Fruit fly (Drosophila melanogaster): ENCODE data around the gene jigr1.
A peak's percentile ranks its signal among the peaks of the same experiment; 100 is the strongest.

jigr1 gene

DNA sequence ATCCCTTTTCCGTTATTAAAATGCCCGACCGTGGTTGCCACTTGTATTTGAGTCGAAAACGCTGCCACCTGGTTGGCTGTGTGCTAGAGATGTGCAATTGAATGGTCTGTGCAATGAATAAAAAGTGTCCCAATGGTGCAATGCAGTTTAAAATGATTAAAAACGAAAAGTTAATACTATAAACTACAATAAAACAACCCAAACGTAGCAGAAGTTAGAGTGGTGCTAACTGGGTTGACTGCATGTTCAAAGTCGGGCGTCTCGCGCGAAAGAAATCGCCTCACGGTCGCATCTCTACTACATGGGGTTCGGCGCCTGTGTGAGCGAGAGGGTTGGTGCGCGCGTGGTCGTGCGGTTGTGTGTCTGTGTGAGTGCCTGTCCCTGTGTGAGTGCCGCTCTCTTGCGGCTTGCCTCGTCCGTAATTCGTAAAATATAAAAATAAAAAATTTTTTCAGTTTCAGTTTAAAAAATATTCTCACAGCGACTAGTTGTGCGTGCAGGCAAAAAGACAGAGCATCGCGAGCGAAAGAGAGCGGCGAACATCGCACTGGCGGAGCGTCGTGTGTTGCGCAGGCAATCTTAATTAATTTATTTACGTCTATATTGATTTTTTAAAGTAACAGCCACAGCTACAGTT is 9.4 kb downstream of the jigr1 start (continued):
- TF ChIP-seq unc-4 (GFP tag; IDR thresholded peaks at IDR 0.05; ENCODE audit: partially characterized antibody): peak; percentile 93
- TF ChIP-seq croc (GFP tag; conservative IDR thresholded peaks at IDR 0.05): peak; percentile 81
- TF ChIP-seq CG7786 (GFP tag; optimal IDR thresholded peaks at IDR 0.05): peak; percentile 97
- peak; percentile 98 for TF ChIP-seq CG9932 (GFP tag; IDR thresholded peaks at IDR 0.05)
- peak; percentile 92 for TF ChIP-seq CG32532 (GFP tag; IDR thresholded peaks at IDR 0.05)
- peak; percentile 88 for TF ChIP-seq CG12104 (GFP tag; optimal IDR thresholded peaks at IDR 0.05)
- peak; percentile 82 for TF ChIP-seq fd96Cb (tag; optimal IDR thresholded peaks at IDR 0.05)
- TF ChIP-seq CG7839 (tag; optimal IDR thresholded peaks at IDR 0.05): peak; percentile 91
- TF ChIP-seq Atf3 (GFP tag; optimal IDR thresholded peaks at IDR 0.05): peak; percentile 94
- TF ChIP-seq pho (GFP tag; optimal IDR thresholded peaks at IDR 0.05): peak; percentile 96
- TF ChIP-seq E2f2 (GFP tag; IDR thresholded peaks at IDR 0.05): peak; percentile 95
- TF ChIP-seq grn (GFP tag; optimal IDR thresholded peaks at IDR 0.05): peak; percentile 55
- TF ChIP-seq CG6272 (GFP tag; IDR thresholded peaks at IDR 0.05): peak; percentile 93
- peak; percentile 95 for TF ChIP-seq her (GFP tag; optimal IDR thresholded peaks at IDR 0.05)
- TF ChIP-seq CG11456 (GFP tag; IDR thresholded peaks at IDR 0.05): peak; percentile 91
- TF ChIP-seq Ssrp (tag; optimal IDR thresholded peaks at IDR 0.05): peak; percentile 90
- TF ChIP-seq CG17359 (tag; optimal IDR thresholded peaks at IDR 0.05): peak; percentile 84
- peak; percentile 86 for TF ChIP-seq CG13123 (GFP tag; optimal IDR thresholded peaks at IDR 0.05)
- peak; percentile 96 for TF ChIP-seq CG9609 (GFP tag; optimal IDR thresholded peaks at IDR 0.05)
- TF ChIP-seq CG2678 (tag; optimal IDR thresholded peaks at IDR 0.05): peak; percentile 91
- TF ChIP-seq Aef1 (GFP tag; IDR thresholded peaks at IDR 0.05): peak; percentile 90
- peak; percentile 89 for TF ChIP-seq PHDP (tag; optimal IDR thresholded peaks at IDR 0.05)
- peak; percentile 86 for TF ChIP-seq hb (GFP tag; IDR thresholded peaks at IDR 0.05; ENCODE audit: partially characterized antibody)
- TF ChIP-seq Rx (GFP tag; IDR thresholded peaks at IDR 0.05): peak; percentile 78
- TF ChIP-seq CG31388 (GFP tag; optimal IDR thresholded peaks at IDR 0.05): peak; percentile 86
- TF ChIP-seq CG11504 (tag; optimal IDR thresholded peaks at IDR 0.05): peak; percentile 92
- TF ChIP-seq zen (tag; optimal IDR thresholded peaks at IDR 0.05): peak; percentile 83
- peak; percentile 49 for TF ChIP-seq CG10565 (GFP tag; optimal IDR thresholded peaks at IDR 0.05)
- TF ChIP-seq Myb (GFP tag; optimal IDR thresholded peaks at IDR 0.05): peak; percentile 97
- TF ChIP-seq CG1602 (GFP tag; optimal IDR thresholded peaks at IDR 0.05): peak; percentile 92
- TF ChIP-seq br (optimal IDR thresholded peaks at IDR 0.05): no peak
- TF ChIP-seq CG18476 (GFP tag; optimal IDR thresholded peaks at IDR 0.05): peak; percentile 74
- TF ChIP-seq CG14014 (GFP tag; IDR thresholded peaks at IDR 0.05): peak; percentile 91
- TF ChIP-seq CG7271 (tag; optimal IDR thresholded peaks at IDR 0.05): peak; percentile 64
- TF ChIP-seq cas (GFP tag; IDR thresholded peaks at IDR 0.05): peak; percentile 63
- no peak for TF ChIP-seq Lpt (GFP tag; optimal IDR thresholded peaks at IDR 0.05)
- peak; percentile 91 for TF ChIP-seq CG8478 (optimal IDR thresholded peaks at IDR 0.05)
- peak; percentile 97 for TF ChIP-seq bab2 (GFP tag; optimal IDR thresholded peaks at IDR 0.05)
- TF ChIP-seq CHES-1-like (GFP tag; optimal IDR thresholded peaks at IDR 0.05): peak; percentile 97
- TF ChIP-seq CG1024 (GFP tag; IDR thresholded peaks at IDR 0.05): peak; percentile 54
- peak; percentile 77 for TF ChIP-seq Hey (tag; optimal IDR thresholded peaks at IDR 0.05)
- TF ChIP-seq Rfx (GFP tag; IDR thresholded peaks at IDR 0.05): peak; percentile 94
- TF ChIP-seq insv (GFP tag; optimal IDR thresholded peaks at IDR 0.05): peak in 1 of 2 experiments; percentile 73
- peak; percentile 86 for TF ChIP-seq tio (GFP tag; optimal IDR thresholded peaks at IDR 0.05)
- peak; percentile 93 for TF ChIP-seq lmd (GFP tag; IDR thresholded peaks at IDR 0.05)
- TF ChIP-seq lab (GFP tag; optimal IDR thresholded peaks at IDR 0.05): peak; percentile 95
- TF ChIP-seq CG32767 (GFP tag; IDR thresholded peaks at IDR 0.05): peak; percentile 83
- peak; percentile 74; the same call in 2 of the 3 replicates for TF ChIP-seq gce (GFP tag; IDR thresholded peaks at IDR 0.05)
- TF ChIP-seq CG10209 (GFP tag; optimal IDR thresholded peaks at IDR 0.05): peak; percentile 91
- TF ChIP-seq dati (GFP tag; IDR thresholded peaks at IDR 0.05): 0 out of 2 replicates have a peak, but pooled peaks have one; percentile 40
- TF ChIP-seq NC2α (GFP tag; optimal IDR thresholded peaks at IDR 0.05): peak; percentile 87
